Worm (Caenorhabditis elegans) whole organism, L2 larva: ENCODE data around the gene clec-58.

ENCODE experiments used
- F13H6.1 ChIP-seq: sonication (generic microtip); optimal IDR thresholded peaks from 2 replicates; lab custom pipeline; 2016; ENCODE audit warnings: missing genetic modification characterization, missing compliant biosample characterization
- elt-3 ChIP-seq: sonication (generic microtip); optimal IDR thresholded peaks from 2 replicates; lab custom pipeline; 2017; ENCODE audit warnings: missing biosample characterization, missing genetic modification characterization
- lin-13 ChIP-seq: fragments of 150-350 bp; optimal IDR thresholded peaks from 2 replicates; lab custom pipeline; 2014; ENCODE audit warnings: missing biosample characterization, missing genetic modification reagents, missing genetic modification characterization
- unc-62 ChIP-seq: fragments of 150-350 bp; optimal IDR thresholded peaks from 2 replicates; lab custom pipeline; 2014; ENCODE audit warnings: missing biosample characterization, missing genetic modification reagents, missing genetic modification characterization
- ztf-11 ChIP-seq: sonication (generic microtip); optimal IDR thresholded peaks from 2 replicates; lab custom pipeline; 2017; ENCODE audit warnings: missing biosample characterization, missing genetic modification characterization

DNA sequence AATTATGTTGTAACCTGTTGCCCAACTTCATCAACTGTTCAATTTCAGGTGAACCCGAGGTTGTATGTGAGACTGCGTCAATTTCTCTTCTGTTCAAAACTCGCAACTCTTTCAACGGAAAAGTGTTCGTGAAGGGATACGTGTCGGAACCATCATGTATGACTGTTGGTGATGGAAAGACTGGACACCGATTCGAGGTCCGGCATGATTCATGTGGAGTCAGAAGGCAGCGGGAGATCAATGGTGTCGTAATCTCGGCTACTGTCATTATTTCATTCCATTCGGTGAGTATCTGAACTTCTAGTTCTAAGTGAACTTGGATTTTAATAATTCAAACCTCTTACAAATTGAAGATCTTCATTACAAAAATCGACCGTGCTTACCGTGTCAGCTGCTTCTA is 38.1 kb downstream of the clec-58 start:
- TF ChIP-seq lin-13 (no peak), F13H6.1 (tag; lab: Kevin White, UChicago) (no peak), elt-3 (tag; lab: Kevin White, UChicago) (no peak), unc-62 (GFP tag; lab: Kevin White, UChicago) (no peak), ztf-11 (tag; lab: Kevin White, UChicago) (no peak)
